Fruit fly (Drosophila melanogaster) whole organism, embryonic: ENCODE data around the gene CG18301.

Experiments used
- Atf3 ChIP-seq: fragments of 200-800 bp; sonication (Bioruptor generic); optimal IDR thresholded peaks from 3 replicates; lab custom pipeline; 2016; ENCODE audit warnings: missing biosample characterization, missing genetic modification characterization
- Atf6 ChIP-seq: fragments of 200-800 bp; sonication (Bioruptor generic); IDR thresholded peaks from 2 replicates; pipeline ENCODE4 v1.3.6; 2022; ENCODE audit warnings: missing biosample characterization, missing genetic modification characterization
- Bgb ChIP-seq: fragments of 200-800 bp; sonication (Bioruptor generic); IDR thresholded peaks from 2 replicates; pipeline ENCODE4 v1.3.6; 2022; ENCODE audit warnings: missing biosample characterization, missing genetic modification characterization; ENCODE audit not compliant: partially characterized antibody
- CG11695 ChIP-seq: fragments of 200-800 bp; sonication (Bioruptor generic); IDR thresholded peaks from 3 replicates; pipeline ENCODE4 v1.3.6; 2022; ENCODE audit warnings: missing biosample characterization, missing genetic modification characterization
- CG11696 ChIP-seq: fragments of 200-800 bp; sonication (Bioruptor generic); IDR thresholded peaks from 2 replicates; pipeline ENCODE4 v1.3.6; 2022; ENCODE audit warnings: missing biosample characterization, missing genetic modification characterization
- CG1233 ChIP-seq: fragments of 200-800 bp; sonication (Bioruptor generic); optimal IDR thresholded peaks from 4 replicates; lab custom pipeline; 2018; ENCODE audit warnings: missing biosample characterization, mild to moderate bottlenecking, missing genetic modification characterization
- CG12391 ChIP-seq: fragments of 200-800 bp; sonication (Bioruptor generic); optimal IDR thresholded peaks from 3 replicates; lab custom pipeline; 2018; ENCODE audit warnings: missing biosample characterization, mild to moderate bottlenecking, missing genetic modification characterization, moderate library complexity
- CG12942 ChIP-seq: fragments of 200-800 bp; sonication (Bioruptor generic); optimal IDR thresholded peaks from 3 replicates; lab custom pipeline; 2016; ENCODE audit warnings: missing biosample characterization, missing genetic modification characterization
- CG13775 ChIP-seq: fragments of 200-800 bp; sonication (Bioruptor generic); optimal IDR thresholded peaks from 3 replicates; lab custom pipeline; 2017; ENCODE audit warnings: missing biosample characterization, mild to moderate bottlenecking, missing genetic modification characterization
- CG17802 ChIP-seq: fragments of 200-800 bp; sonication (Bioruptor generic); optimal IDR thresholded peaks from 2 replicates; lab custom pipeline; 2018; ENCODE audit warnings: missing biosample characterization, mild to moderate bottlenecking, missing genetic modification characterization, moderate library complexity
- CG2199 ChIP-seq: fragments of 200-800 bp; sonication (Bioruptor generic); IDR thresholded peaks from 3 replicates; pipeline ENCODE4 v1.3.6; 2022; ENCODE audit warnings: missing biosample characterization, missing genetic modification characterization
- CG2678 ChIP-seq: fragments of 200-800 bp; sonication (Bioruptor generic); optimal IDR thresholded peaks from 3 replicates; lab custom pipeline; 2019; ENCODE audit warnings: missing biosample characterization, mild to moderate bottlenecking, missing genetic modification characterization, moderate library complexity
- CG34422 ChIP-seq: fragments of 200-800 bp; sonication (Bioruptor generic); IDR thresholded peaks from 3 replicates; pipeline ENCODE4 v1.3.6; 2022; ENCODE audit warnings: missing biosample characterization, missing genetic modification characterization
- CG42726 ChIP-seq: fragments of 200-800 bp; sonication (Bioruptor generic); IDR thresholded peaks from 2 replicates; pipeline ENCODE4 v1.3.6; 2022; ENCODE audit warnings: missing biosample characterization, missing genetic modification characterization; ENCODE audit not compliant: partially characterized antibody
- CG4328 ChIP-seq: fragments of 200-800 bp; sonication (Bioruptor generic); optimal IDR thresholded peaks from 3 replicates; lab custom pipeline; 2017; ENCODE audit warnings: missing biosample characterization, missing genetic modification reagents, missing genetic modification characterization
- CG4404 ChIP-seq: fragments of 200-800 bp; sonication (Bioruptor generic); IDR thresholded peaks from 2 replicates; pipeline ENCODE4 v1.3.6; 2022; ENCODE audit warnings: missing biosample characterization, missing genetic modification characterization
- CG6791 ChIP-seq: fragments of 200-800 bp; sonication (Bioruptor generic); IDR thresholded peaks from 3 replicates; pipeline ENCODE4 v1.3.6; 2022; ENCODE audit warnings: missing biosample characterization, missing genetic modification characterization; ENCODE audit not compliant: partially characterized antibody
- CG6854 ChIP-seq: fragments of 200-800 bp; sonication (Bioruptor generic); optimal IDR thresholded peaks from 3 replicates; lab custom pipeline; 2017; ENCODE audit warnings: missing biosample characterization, mild to moderate bottlenecking, missing genetic modification characterization
- CG7372 ChIP-seq: fragments of 200-800 bp; sonication (Bioruptor generic); IDR thresholded peaks from 2 replicates; pipeline ENCODE4 v1.3.6; 2022; ENCODE audit warnings: missing biosample characterization, missing genetic modification characterization
- CG9727 ChIP-seq: fragments of 200-800 bp; sonication (Bioruptor generic); optimal IDR thresholded peaks from 3 replicates; lab custom pipeline; 2017; ENCODE audit warnings: missing biosample characterization, mild to moderate bottlenecking, missing genetic modification characterization
- CG9797 ChIP-seq: fragments of 200-800 bp; sonication (Bioruptor generic); optimal IDR thresholded peaks from 3 replicates; lab custom pipeline; 2018; ENCODE audit warnings: missing biosample characterization, mild to moderate bottlenecking, missing genetic modification characterization
- D19A ChIP-seq: fragments of 200-800 bp; optimal IDR thresholded peaks from 3 replicates; lab custom pipeline; 2019; ENCODE audit warnings: missing biosample characterization, mild to moderate bottlenecking, missing genetic modification characterization, moderate library complexity
- Drgx ChIP-seq: fragments of 200-800 bp; sonication (Bioruptor generic); IDR thresholded peaks from 2 replicates; pipeline ENCODE4 v1.3.6; 2022; ENCODE audit warnings: missing biosample characterization, missing genetic modification characterization
- Ets97D ChIP-seq: fragments of 200-800 bp; sonication (Bioruptor generic); optimal IDR thresholded peaks from 3 replicates; lab custom pipeline; 2016; ENCODE audit warnings: missing biosample characterization, missing genetic modification characterization
- Fer2 ChIP-seq: fragments of 200-800 bp; sonication (Bioruptor generic); optimal IDR thresholded peaks from 2 replicates; lab custom pipeline; 2018; ENCODE audit warnings: missing biosample characterization, mild to moderate bottlenecking, missing genetic modification characterization, moderate library complexity
- HLH3B ChIP-seq: fragments of 200-800 bp; sonication (Bioruptor generic); IDR thresholded peaks from 2 replicates; pipeline ENCODE4 v1.3.6; 2022; ENCODE audit warnings: missing biosample characterization, missing genetic modification characterization
- Hr39 ChIP-seq: fragments of >200 bp; optimal IDR thresholded peaks from 2 replicates; lab custom pipeline; 2017
- Myb ChIP-seq: fragments of 200-800 bp; sonication (Bioruptor generic); optimal IDR thresholded peaks from 2 replicates; lab custom pipeline; 2016; ENCODE audit warnings: missing biosample characterization, missing genetic modification characterization
- Scr ChIP-seq: fragments of 200-800 bp; sonication (Bioruptor generic); IDR thresholded peaks from 2 replicates; pipeline ENCODE4 v1.3.6; 2022; ENCODE audit warnings: missing biosample characterization, missing genetic modification characterization; ENCODE audit not compliant: partially characterized antibody
- Sox102F ChIP-seq: fragments of 200-800 bp; sonication (Bioruptor generic); optimal IDR thresholded peaks from 2 replicates; lab custom pipeline; 2018; ENCODE audit warnings: missing biosample characterization, mild to moderate bottlenecking, missing genetic modification characterization, moderate library complexity
- aop ChIP-seq: fragments of 200-800 bp; sonication (Bioruptor generic); IDR thresholded peaks from 2 replicates; pipeline ENCODE4 v1.3.6; 2022; ENCODE audit warnings: missing biosample characterization, missing genetic modification characterization
- caup ChIP-seq: fragments of 200-800 bp; sonication (Bioruptor generic); optimal IDR thresholded peaks from 3 replicates; lab custom pipeline; 2017; ENCODE audit warnings: missing biosample characterization, mild to moderate bottlenecking, missing genetic modification characterization, moderate library complexity; ENCODE audit not compliant: severe bottlenecking
- cg ChIP-seq: fragments of 200-800 bp; sonication (Bioruptor generic); optimal IDR thresholded peaks from 3 replicates; lab custom pipeline; 2019; ENCODE audit warnings: missing biosample characterization, mild to moderate bottlenecking, missing genetic modification characterization, moderate library complexity
- chm ChIP-seq: fragments of 200-800 bp; sonication (Bioruptor generic); IDR thresholded peaks from 2 replicates; pipeline ENCODE4 v1.3.6; 2022; ENCODE audit warnings: missing biosample characterization, missing genetic modification characterization
- ci ChIP-seq: fragments of 200-800 bp; sonication (Bioruptor generic); IDR thresholded peaks from 3 replicates; pipeline ENCODE4 v1.3.6; 2022; ENCODE audit warnings: missing biosample characterization, missing genetic modification characterization
- fd96Cb ChIP-seq: fragments of 200-800 bp; sonication (Bioruptor generic); optimal IDR thresholded peaks from 2 replicates; lab custom pipeline; 2018; ENCODE audit warnings: missing biosample characterization, mild to moderate bottlenecking, missing genetic modification characterization, moderate library complexity
- fru ChIP-seq: fragments of >200 bp; optimal IDR thresholded peaks from 2 replicates; lab custom pipeline; 2017
- ftz-f1 ChIP-seq: fragments of 200-800 bp; sonication (Bioruptor generic); optimal IDR thresholded peaks from 2 replicates; lab custom pipeline; 2016; ENCODE audit warnings: missing biosample characterization, missing genetic modification characterization
- gce ChIP-seq: fragments of 200-800 bp; sonication (Bioruptor generic); IDR thresholded peaks from 3 replicates; pipeline ENCODE4 v1.3.6; 2022; ENCODE audit warnings: missing biosample characterization, missing genetic modification characterization
- grau ChIP-seq: fragments of 200-800 bp; optimal IDR thresholded peaks from 3 replicates; lab custom pipeline; 2019; ENCODE audit warnings: missing biosample characterization, mild to moderate bottlenecking, missing genetic modification characterization, moderate library complexity
- her ChIP-seq: fragments of 200-800 bp; sonication (Bioruptor generic); optimal IDR thresholded peaks from 2 replicates; lab custom pipeline; 2016; ENCODE audit warnings: missing biosample characterization, missing genetic modification characterization
- insv ChIP-seq, 2 experiments: fragments of 200-800 bp; sonication (Bioruptor generic); optimal IDR thresholded peaks; 3 replicates each; lab custom pipeline; 2016 to 2018; ENCODE audit warnings: missing biosample characterization in 2 of 2, missing genetic modification characterization in 2 of 2
- ken ChIP-seq: fragments of 200-800 bp; sonication (Bioruptor generic); IDR thresholded peaks from 3 replicates; pipeline ENCODE4 v1.3.6; 2022; ENCODE audit warnings: missing biosample characterization, missing genetic modification characterization
- knrl ChIP-seq: fragments of 200-800 bp; sonication (Bioruptor generic); IDR thresholded peaks from 3 replicates; pipeline ENCODE4 v1.3.6; 2022; ENCODE audit warnings: missing biosample characterization, missing genetic modification characterization; ENCODE audit not compliant: partially characterized antibody
- oc ChIP-seq: fragments of 200-800 bp; sonication (Bioruptor generic); optimal IDR thresholded peaks from 2 replicates; lab custom pipeline; 2018; ENCODE audit warnings: missing biosample characterization, mild to moderate bottlenecking, missing genetic modification characterization, moderate library complexity
- pho ChIP-seq: fragments of 200-800 bp; sonication (Bioruptor generic); optimal IDR thresholded peaks from 2 replicates; lab custom pipeline; 2016; ENCODE audit warnings: missing biosample characterization, missing genetic modification characterization
- prd ChIP-seq, 3 experiments: fragments of >200 bp in 2 of 3; fragments of 200-800 bp in 1 of 3; sonication (Bioruptor generic) in 1 of 3; optimal IDR thresholded peaks in 2 of 3; IDR thresholded peaks in 1 of 3; 2 replicates in 2 of 3; 3 replicates in 1 of 3; pipeline versions ENCODE4 v1.3.6 to Lab custom; 2017 to 2022; ENCODE audit warnings: missing biosample characterization in 1 of 3, missing genetic modification characterization in 1 of 3
- tin ChIP-seq: fragments of 200-800 bp; sonication (Bioruptor generic); optimal IDR thresholded peaks from 3 replicates; lab custom pipeline; 2016; ENCODE audit warnings: missing biosample characterization, missing genetic modification characterization
- vvl ChIP-seq: fragments of 200-800 bp; sonication (Bioruptor generic); IDR thresholded peaks from 2 replicates; pipeline ENCODE4 v1.3.6; 2022; ENCODE audit warnings: missing biosample characterization, missing genetic modification characterization
- yki ChIP-seq: fragments of >200 bp; optimal IDR thresholded peaks from 3 replicates; lab custom pipeline; 2018
- zen2 ChIP-seq: fragments of 200-800 bp; sonication (Bioruptor generic); IDR thresholded peaks from 3 replicates; pipeline ENCODE4 v1.3.6; 2022; ENCODE audit warnings: missing biosample characterization, missing genetic modification characterization; ENCODE audit not compliant: partially characterized antibody

The CG18301 gene

DNA sequence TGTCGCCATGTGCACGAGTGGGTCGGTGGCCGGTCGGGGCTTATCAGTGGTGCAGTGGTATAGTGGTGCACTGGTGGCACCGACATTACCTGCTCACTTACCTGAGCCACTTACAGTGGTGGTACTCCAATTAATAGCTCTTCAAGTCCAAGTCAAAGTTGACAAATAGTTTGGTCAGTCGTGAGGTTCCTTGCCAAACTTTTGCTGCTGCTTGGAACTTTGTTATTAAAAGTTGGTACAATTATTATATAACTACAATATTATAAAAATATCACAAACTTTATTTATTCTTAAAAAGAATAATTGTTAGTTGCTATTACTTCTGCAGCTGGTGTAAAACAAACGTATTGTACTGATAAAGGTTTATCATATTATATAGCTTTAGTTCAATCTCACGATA lies 12.4 kb downstream of the CG18301 start (continued):
- TF ChIP-seq CG12942 = no peak
- no peak for TF ChIP-seq CG6854 (GFP tag; lab: Kevin White, UChicago)
- 0 out of 3 replicates have a peak, but pooled peaks have one; percentile 12 for TF ChIP-seq ci
- peak; percentile 55 for TF ChIP-seq D19A
- TF ChIP-seq fd96Cb (tag; lab: Kevin White, UChicago) = no peak
- TF ChIP-seq CG11695 (GFP tag; lab: Robert Waterston, UW) = peak; percentile 55; the same call in 1 of the 3 replicates
- TF ChIP-seq yki (lab: Kevin White, UChicago) = no peak
- no peak for TF ChIP-seq CG7372 (GFP tag; lab: Robert Waterston, UW)
- TF ChIP-seq gce (GFP tag; lab: Robert Waterston, UW) = 0 out of 3 replicates have a peak, but pooled peaks have one; percentile 12
- TF ChIP-seq Drgx (GFP tag; lab: Robert Waterston, UW) = no peak
- no peak for TF ChIP-seq Scr (GFP tag; lab: Robert Waterston, UW)
- TF ChIP-seq aop (GFP tag; lab: Robert Waterston, UW) = no peak
- TF ChIP-seq CG4404 (GFP tag; lab: Robert Waterston, UW) = no peak
- no peak for TF ChIP-seq CG42726
- TF ChIP-seq Sox102F = peak; percentile 45
- TF ChIP-seq CG11696 = peak; percentile 88
- TF ChIP-seq Myb (GFP tag; lab: Kevin White, UChicago) = no peak
- TF ChIP-seq her (GFP tag; lab: Kevin White, UChicago) = no peak
- TF ChIP-seq CG1233 (GFP tag; lab: Kevin White, UChicago) = no peak
- no peak for TF ChIP-seq prd (optimal IDR thresholded peaks at IDR 0.05; lab: Kevin White, UChicago)
- TF ChIP-seq prd (GFP tag; IDR thresholded peaks at IDR 0.05; lab: Robert Waterston, UW) = peak; percentile 44; the same call in 2 of the 3 replicates
- no peak for TF ChIP-seq CG4328 (GFP tag; lab: Kevin White, UChicago)
- no peak for TF ChIP-seq Ets97D (GFP tag; lab: Kevin White, UChicago)
- no peak for TF ChIP-seq CG6791
- no peak for TF ChIP-seq CG9797 (GFP tag; lab: Kevin White, UChicago)
- TF ChIP-seq CG9727 (GFP tag; lab: Kevin White, UChicago) = no peak
- TF ChIP-seq grau (tag; lab: Kevin White, UChicago) = peak; percentile 5
- no peak for TF ChIP-seq insv (GFP tag; optimal IDR thresholded peaks at IDR 0.05; lab: Kevin White, UChicago)
- TF ChIP-seq CG13775 (GFP tag; lab: Kevin White, UChicago) = no peak
- TF ChIP-seq oc (tag; lab: Kevin White, UChicago) = no peak
- no peak for TF ChIP-seq Atf3
- no peak for TF ChIP-seq CG12391 (tag; lab: Kevin White, UChicago)
- no peak for TF ChIP-seq cg (GFP tag; lab: Kevin White, UChicago)
- no peak for TF ChIP-seq pho (GFP tag; lab: Kevin White, UChicago)
- TF ChIP-seq Fer2 = no peak
- TF ChIP-seq Hr39 (lab: Kevin White, UChicago) = no peak

DNA sequence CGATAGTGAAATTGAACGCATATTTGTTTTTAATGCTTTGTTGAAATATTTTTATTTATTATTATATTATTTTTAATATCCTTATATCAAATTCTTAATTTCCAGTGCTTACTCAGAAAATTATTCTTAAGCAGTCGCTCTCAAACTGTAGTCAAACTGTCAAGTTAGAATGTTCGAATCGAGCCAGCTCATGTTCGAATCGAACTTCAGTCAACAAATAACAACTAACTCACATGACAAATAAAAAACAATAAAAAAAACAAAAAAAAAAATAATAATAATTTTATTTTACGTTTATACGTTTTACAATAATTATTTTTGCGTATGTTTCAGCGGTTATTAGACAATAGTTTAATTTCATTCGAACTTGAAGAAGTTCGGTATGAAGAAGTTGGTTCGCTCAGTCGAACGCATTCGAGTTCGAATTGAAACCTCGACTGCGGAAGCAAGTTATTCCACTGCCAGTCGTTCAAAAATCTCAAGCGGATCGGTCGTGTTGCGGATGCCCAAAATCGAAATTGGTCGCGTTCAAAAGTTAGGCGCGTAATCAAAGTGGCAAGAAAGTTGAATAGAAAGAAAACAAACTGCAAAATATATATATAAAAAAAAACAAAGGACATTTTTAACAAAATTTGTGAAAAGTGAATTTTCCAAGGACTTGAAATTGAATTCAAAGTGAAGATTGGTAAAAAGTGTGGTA lies 12.9 kb downstream of the CG18301 start, which contains the start of gene Trim9:
Trim9 (plus strand) TSS at position 463 of the 700 bp plus-strand sequence.
- TF ChIP-seq ftz-f1 (no peak), zen2 (GFP tag; lab: Robert Waterston, UW) (no peak), HLH3B (GFP tag; lab: Robert Waterston, UW) (peak; percentile 4; the same call in 1 of the 2 replicates), CG34422 (GFP tag; lab: Robert Waterston, UW) (peak; percentile 10; the same call in 1 of the 3 replicates), ci (peak; percentile 59; the same call in 1 of the 3 replicates), caup (GFP tag; lab: Kevin White, UChicago) (no peak), Atf6 (GFP tag; lab: Robert Waterston, UW) (no peak; the same call in 1 of the 2 replicates), knrl (GFP tag; lab: Robert Waterston, UW) (peak; percentile 14; the same call in 1 of the 3 replicates), tin (GFP tag; lab: Kevin White, UChicago) (no peak), Bgb (GFP tag; lab: Robert Waterston, UW) (peak; percentile 33; the same call in 1 of the 2 replicates), vvl (no peak), fru (lab: Kevin White, UChicago) (no peak), CG2199 (0 out of 3 replicates have a peak, but pooled peaks have one; percentile 40), CG17802 (tag; lab: Kevin White, UChicago) (no peak), chm (GFP tag; lab: Robert Waterston, UW) (peak; percentile 50; the same call in 1 of the 2 replicates), CG2678 (no peak), ken (GFP tag; lab: Robert Waterston, UW) (peak; percentile 39; the same call in 1 of the 3 replicates)
